Fruit fly (Drosophila melanogaster) S2 (cell line): ENCODE results near the gene Prx1.

Experiments used
- CG8478 ChIP-seq: fragments of >200 bp; optimal IDR thresholded peaks from 2 replicates; lab custom pipeline; 2018
- CTCF ChIP-seq, 2 experiments: fragments of >200 bp; optimal IDR thresholded peaks; 2 replicates each; lab custom pipeline; 2018

Prx1 gene

DNA sequence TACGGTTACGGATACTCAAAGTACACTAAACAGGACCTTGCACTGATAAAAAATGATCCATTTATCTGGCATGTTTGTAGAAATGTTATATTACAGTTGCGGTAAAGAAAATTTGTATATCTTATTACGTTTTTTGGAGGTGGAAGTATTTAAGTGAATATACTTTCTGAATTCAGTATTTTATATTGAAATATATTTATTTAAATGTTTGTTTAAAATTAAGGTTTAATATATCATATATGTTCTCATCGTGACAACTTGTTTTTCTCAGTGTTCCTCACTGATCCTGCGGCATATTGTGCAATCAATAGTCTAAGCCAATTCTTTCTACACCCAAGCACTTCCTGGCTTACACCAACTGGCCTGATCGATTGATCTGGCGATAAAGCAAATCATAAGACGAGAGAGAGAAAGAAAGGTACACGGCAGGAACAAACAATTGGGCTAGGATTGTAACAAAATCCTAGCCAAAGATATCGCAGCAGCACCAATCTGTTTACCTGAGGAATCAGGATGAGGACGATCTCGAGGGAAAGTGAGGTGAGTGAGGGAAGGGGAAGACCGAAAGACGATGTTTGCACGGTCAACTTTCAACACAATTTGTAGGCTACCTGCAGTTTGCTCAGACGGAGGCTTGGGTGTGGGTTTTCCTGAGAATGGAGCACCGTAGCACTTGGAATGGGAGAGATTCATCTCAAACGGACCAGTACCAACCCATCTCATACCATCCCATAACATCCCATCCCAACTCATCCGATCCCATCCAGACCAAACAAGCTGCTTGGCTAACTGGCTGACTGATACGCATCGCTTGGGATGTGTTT is 25.0 kb downstream of the Prx1 start:
- TF ChIP-seq CTCF (optimal IDR thresholded peaks at IDR 0.05; lab: Kevin White, UChicago): no peak
- no peak for TF ChIP-seq CG8478 (lab: Kevin White, UChicago)

DNA sequence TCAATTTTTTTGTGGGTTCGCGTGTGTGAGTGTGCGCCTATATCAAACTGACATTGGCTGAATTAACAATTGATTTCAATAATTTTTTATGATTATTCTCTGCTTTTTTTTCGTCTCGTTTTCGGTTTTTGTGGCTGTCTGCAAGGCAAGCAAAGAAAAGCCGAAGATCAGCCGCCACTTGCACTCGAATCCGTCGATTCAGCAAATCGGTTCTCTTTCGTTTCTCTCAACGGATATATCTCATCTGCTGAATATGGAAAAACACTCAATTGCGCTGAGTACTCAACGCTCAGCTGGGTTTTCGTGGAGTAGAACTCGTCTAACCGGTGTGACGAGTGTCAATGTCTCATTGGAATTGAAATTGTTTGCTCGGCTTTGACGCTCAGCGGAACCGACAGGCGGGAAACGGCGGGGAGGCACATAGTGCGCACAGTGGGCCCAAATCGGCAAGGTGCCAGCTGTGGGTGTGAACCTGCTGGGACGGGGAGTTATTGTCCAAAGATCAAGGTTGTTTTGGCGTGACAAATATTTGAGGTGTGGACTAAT is 26.7 kb downstream of the Prx1 start:
- no peak for TF ChIP-seq CG8478 (lab: Kevin White, UChicago)
- TF ChIP-seq CTCF (optimal IDR thresholded peaks at IDR 0.05; lab: Kevin White, UChicago): no peak

DNA sequence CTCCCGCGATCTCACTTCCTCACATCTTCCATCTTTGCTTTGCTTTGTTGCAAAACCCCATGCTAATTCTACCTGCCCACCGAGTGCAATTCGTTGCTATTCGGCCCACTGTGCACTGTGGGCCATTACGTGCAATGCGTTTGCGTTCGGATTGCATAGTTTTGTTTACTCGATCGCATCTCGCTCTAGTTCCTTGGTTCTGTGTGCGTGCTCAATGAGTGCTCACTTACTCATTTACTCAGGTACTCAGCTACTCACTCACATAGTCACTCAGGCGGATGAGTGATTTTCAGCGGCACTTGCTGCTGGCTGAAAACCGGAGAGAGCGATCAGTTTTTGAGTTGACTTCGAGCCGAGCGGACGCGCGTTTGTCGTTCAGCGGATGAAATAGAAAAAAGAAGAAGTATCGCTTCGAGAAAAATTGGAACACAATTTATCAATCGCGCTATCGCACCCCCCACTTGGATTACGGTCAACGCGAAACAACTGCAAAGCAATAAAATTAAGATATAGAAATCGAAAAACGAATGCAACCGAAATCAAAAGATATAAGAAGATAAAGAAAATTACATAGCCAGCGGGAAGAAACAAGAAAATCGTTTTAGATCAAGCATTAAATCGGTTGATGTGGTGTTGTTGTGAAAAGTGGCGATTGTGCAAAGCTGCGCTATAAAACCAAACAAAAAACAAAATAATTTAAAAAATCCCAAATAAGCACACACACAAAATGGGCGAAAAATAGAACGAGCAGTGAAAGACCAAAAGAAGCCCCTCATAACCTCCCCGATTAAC is 27.8 kb downstream of the Prx1 start, which contains the start of gene Tollo:
Gene Tollo, plus strand, starts transcription at position 331 of the 792 bp plus-strand sequence.
- TF ChIP-seq CTCF (optimal IDR thresholded peaks at IDR 0.05; lab: Kevin White, UChicago) (no peak), CG8478 (lab: Kevin White, UChicago) (no peak)

DNA sequence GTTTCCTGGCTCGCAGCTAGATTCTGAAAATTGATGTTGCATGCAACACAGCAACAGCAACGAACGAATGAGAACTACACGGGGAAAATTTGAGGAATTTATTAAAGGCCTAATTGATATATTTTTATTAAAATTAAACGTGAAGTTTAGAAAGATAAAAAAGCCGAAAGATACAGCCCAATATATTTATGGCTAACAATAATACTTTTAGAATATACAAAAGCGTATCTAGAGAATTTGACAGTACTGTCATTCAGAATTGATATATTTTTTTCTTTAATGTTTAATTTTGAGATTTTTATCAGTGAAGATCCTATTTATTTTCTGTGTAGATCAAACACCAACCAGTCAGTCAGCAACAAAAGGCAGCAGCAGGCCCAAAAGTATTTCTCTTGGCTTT is 33.1 kb downstream of the Prx1 start:
- TF ChIP-seq CTCF (optimal IDR thresholded peaks at IDR 0.05; lab: Kevin White, UChicago) (no peak), CG8478 (lab: Kevin White, UChicago) (no peak)

DNA sequence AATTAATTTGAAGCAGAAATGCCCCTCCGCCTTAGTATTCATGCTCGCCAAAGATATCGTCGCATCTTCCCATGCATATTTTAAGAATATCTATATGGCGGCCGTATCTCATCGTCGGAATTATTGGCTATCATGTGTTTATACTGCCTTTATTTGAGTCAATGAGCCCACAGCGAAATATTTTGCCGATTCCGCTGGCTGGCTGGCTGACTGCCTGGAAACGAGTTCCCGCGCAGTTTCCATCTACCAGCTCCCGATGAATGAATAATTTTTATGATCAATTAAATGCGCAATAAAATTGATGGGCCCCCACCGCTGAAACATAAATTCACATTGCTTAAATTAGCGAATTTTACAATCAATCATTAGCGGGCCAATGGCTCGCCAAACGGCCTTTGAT is 35.8 kb downstream of the Prx1 start:
- no peak for TF ChIP-seq CG8478 (lab: Kevin White, UChicago)
- TF ChIP-seq CTCF (optimal IDR thresholded peaks at IDR 0.05; lab: Kevin White, UChicago): no peak

DNA sequence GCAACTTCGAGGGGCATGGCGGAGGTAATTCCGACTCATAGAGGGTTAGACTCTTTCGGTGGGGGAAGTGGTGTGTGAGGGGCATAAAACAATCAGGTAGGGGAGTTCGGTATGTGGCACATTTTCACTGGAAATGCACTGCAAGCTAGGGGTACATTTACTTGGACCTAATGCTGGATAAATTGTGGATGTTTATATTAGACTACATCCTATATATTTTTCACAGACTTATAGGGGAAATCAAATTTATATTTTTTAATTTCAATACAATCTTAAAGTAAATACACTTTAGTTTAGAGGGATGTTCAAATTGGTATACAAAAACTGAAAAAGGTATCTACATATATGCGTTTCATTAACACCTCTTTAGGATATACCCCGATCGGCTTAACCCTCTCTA is 38.1 kb downstream of the Prx1 start:
- TF ChIP-seq CG8478 (lab: Kevin White, UChicago): no peak
- no peak for TF ChIP-seq CTCF (optimal IDR thresholded peaks at IDR 0.05; lab: Kevin White, UChicago)

DNA sequence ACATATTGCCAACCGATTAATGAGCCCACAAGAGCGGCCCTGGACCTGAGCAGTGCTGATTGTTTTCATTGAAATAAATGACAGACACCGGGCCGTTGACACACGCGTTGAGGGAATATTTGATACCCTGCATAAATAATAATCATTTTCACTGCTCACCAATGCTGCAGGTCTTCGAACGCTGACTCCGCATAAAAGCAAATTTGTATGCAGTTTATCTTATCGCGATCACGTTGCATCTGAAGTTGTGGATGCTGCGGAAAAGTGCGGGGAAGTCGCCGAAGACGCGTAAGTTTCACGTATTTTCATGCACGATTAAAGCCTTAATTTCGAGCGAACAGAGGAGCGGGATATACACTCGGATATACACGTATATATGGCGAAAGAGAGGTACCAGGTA is 38.7 kb downstream of the Prx1 start:
- TF ChIP-seq CTCF (optimal IDR thresholded peaks at IDR 0.05; lab: Kevin White, UChicago): no peak
- no peak for TF ChIP-seq CG8478 (lab: Kevin White, UChicago)

DNA sequence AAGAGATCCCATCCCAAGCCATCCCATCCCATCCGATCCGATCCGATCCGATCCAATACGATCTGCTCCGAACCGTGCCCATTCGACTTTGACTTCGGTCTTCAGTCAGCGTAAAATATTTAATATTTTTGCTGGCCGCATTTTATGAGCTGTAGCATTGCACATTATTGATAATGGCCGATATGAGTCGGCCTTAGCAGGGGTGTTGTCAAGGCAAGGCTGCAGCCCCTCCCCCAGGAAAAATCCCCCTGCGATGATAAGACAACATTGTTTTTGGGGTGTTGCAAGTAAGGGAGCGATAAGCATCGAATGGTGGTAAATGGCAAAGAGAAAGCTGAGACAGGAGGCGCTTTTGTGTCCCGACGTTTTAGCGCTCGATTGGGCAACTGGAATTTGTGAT is 39.8 kb downstream of the Prx1 start:
- TF ChIP-seq CG8478 (lab: Kevin White, UChicago): no peak
- no peak for TF ChIP-seq CTCF (optimal IDR thresholded peaks at IDR 0.05; lab: Kevin White, UChicago)

DNA sequence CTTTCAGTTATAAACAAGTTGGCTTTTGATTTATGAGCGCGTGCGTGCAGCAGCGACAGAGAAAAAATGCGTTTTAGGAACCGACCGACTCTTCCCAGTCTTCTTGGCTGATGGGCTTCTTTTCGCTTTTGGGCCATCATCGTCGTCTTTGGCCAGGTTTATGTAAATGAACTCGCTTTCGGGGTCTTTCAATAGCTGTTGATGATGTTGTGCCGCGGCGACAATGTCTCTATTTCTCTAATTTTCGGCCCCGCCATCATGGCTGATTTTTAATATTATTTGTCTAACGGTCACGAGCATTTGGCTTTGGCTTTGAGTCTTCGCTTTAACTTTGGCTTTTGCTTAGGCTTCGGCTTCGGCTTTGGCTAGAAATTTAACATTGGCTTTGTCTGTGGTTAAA is 41.1 kb downstream of the Prx1 start:
- TF ChIP-seq CG8478 (lab: Kevin White, UChicago) (no peak), CTCF (optimal IDR thresholded peaks at IDR 0.05; lab: Kevin White, UChicago) (no peak)

DNA sequence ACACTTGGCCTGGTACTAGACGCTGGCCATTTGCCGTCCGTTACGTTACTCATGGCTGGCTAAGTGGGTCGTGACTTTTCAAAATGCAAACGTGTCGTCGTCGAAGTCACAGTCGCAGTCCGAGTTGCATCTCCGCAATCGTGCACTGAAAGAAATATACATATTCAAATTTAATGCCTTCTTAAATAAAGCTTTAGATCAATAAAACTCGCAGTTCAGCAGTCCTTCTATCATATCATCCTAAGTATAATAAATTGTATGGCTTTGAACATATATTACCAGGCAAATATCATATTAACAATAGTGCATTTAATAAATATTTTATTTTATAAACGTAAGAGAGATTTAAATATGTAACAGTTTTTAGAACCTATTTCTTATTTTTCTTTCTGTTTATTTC is 42.1 kb downstream of the Prx1 start:
- no peak for TF ChIP-seq CG8478 (lab: Kevin White, UChicago)
- TF ChIP-seq CTCF (optimal IDR thresholded peaks at IDR 0.05; lab: Kevin White, UChicago): no peak

DNA sequence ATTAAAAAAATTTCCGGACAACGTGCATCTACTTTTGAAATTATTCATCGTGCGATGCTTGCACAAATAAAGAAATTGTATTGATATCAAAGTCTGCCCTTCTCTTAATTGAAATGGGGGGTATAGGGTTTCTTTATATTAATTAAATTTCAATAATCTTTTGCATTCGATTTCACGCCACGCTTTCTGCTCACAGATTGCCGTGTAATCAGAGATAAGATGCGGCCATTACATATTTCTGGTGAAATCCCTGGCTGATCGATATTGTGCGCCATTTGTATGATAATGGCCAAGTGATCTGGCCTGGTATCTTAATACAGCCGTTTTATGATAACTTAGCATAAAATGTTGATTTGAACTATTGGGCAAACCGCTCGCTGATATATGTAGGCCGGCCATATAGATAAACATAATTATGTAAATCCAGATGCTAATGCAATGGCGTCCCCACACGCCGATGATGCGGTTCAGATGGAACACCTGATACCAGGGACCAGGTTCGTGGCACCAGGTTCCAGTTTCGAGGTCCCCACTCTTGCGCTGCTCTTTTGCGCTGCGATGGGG is 44.2 kb downstream of the Prx1 start:
- no peak for TF ChIP-seq CTCF (optimal IDR thresholded peaks at IDR 0.05; lab: Kevin White, UChicago)
- TF ChIP-seq CG8478 (lab: Kevin White, UChicago): no peak

DNA sequence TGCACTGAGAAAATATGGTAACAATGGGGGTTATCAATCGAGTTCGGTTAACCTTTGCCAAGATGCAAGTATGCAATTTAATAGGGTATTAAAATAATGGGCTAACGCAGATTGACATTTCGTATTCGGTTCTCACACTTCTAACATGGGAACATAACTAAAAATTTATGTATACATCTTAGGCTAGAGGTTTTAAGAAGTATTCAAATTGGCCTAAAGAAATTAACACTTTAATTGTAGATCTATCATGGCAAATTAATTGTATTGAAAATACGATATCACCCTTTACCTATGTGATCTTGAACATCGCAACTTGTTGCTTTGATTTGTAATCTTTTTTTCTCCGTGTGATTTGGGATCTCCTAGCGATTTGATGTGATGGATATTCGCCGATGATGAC is 44.9 kb downstream of the Prx1 start:
- no peak for TF ChIP-seq CTCF (optimal IDR thresholded peaks at IDR 0.05; lab: Kevin White, UChicago)
- no peak for TF ChIP-seq CG8478 (lab: Kevin White, UChicago)

DNA sequence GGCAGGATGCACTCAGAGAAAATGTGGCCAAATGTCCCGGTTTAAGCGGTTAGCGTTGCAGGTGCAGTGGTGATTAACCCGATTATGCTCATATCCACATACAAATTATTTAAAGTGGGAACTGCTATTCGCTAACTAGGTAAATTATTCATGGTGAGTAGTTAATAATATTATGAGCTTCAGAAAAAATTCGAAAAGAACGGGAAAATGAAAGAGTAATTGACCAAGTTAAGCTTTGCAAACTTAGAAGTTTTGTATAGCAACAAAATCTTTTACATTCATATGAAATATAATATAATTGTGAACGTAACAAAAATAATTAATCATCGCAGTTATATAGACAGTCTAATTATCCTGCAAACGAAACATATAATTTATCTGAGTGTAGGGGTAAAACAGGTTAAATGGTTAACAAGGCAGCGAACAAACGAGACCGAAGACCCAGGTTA is 46.0 kb downstream of the Prx1 start:
- no peak for TF ChIP-seq CTCF (optimal IDR thresholded peaks at IDR 0.05; lab: Kevin White, UChicago)
- TF ChIP-seq CG8478 (lab: Kevin White, UChicago): no peak

DNA sequence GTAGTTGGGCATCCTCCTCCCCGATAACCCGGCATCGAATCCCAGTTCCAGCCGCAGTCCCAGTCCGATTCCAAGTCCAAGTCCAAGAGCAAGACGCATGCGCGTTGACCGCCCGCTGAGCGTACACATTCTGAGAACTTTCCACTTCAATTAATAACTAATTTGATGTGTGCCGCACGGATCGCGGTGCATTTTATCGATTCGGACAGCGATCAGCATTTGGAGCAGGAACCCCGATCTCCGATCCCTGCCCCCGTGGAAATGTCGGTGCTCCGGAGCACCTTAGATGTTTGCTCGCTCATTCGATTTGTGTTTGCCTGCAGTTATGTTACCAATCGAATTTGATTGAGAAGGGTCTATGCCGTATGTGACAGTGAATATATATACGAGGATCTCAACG is 46.5 kb downstream of the Prx1 start:
- TF ChIP-seq CG8478 (lab: Kevin White, UChicago) (no peak), CTCF (optimal IDR thresholded peaks at IDR 0.05; lab: Kevin White, UChicago) (no peak)

DNA sequence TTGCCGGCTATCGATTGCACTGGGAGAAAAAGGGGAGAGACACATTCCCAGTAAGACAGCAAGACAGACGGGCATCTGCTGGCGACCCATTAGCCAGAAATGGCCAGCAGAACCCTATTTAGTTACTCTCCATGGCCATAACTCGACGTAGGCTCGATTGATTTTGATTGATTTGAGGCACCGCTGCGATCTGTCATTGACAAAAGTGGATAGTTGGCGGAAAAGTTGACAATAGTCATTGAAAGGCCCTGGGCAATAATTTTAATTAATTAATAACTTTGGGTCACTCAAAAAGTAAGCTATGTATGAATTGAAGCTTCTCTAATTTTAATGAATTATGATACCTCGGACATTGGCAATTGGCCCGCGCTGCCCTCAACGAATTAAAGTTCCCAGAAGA is 49.5 kb downstream of the Prx1 start:
- TF ChIP-seq CG8478 (lab: Kevin White, UChicago) (no peak), CTCF (optimal IDR thresholded peaks at IDR 0.05; lab: Kevin White, UChicago) (no peak)
